Worm (Caenorhabditis elegans) whole organism, L3 larva: Measurements from ENCODE around the gene nccd-1.

ENCODE experiments used
- aly-2 ChIP-seq: fragments of 150-350 bp; optimal IDR thresholded peaks from 2 replicates; lab custom pipeline; 2014; ENCODE audit warnings: missing biosample characterization, missing genetic modification characterization
- ama-1 ChIP-seq: fragments of 150-350 bp; optimal IDR thresholded peaks from 2 replicates; lab custom pipeline; 2018
- ceh-28 ChIP-seq: fragments of 150-350 bp; optimal IDR thresholded peaks from 2 replicates; lab custom pipeline; 2014; ENCODE audit warnings: missing biosample characterization, missing genetic modification reagents, missing genetic modification characterization
- ceh-82 ChIP-seq: fragments of 150-350 bp; optimal IDR thresholded peaks from 2 replicates; lab custom pipeline; 2014; ENCODE audit warnings: missing biosample characterization, missing genetic modification characterization
- egl-27 ChIP-seq: sonication (generic microtip); optimal IDR thresholded peaks from 4 replicates; lab custom pipeline; 2017; ENCODE audit warnings: missing biosample characterization, missing genetic modification reagents, missing genetic modification characterization
- egl-5 ChIP-seq: fragments of 150-350 bp; optimal IDR thresholded peaks from 2 replicates; lab custom pipeline; 2017; ENCODE audit warnings: missing biosample characterization, missing genetic modification reagents, missing genetic modification characterization, inconsistent platforms
- elt-1 ChIP-seq: fragments of 150-350 bp; optimal IDR thresholded peaks from 2 replicates; lab custom pipeline; 2014; ENCODE audit warnings: missing biosample characterization, missing genetic modification characterization
- elt-2 ChIP-seq: sonication (generic microtip); optimal IDR thresholded peaks from 2 replicates; lab custom pipeline; 2016; ENCODE audit warnings: missing genetic modification reagents, mild to moderate bottlenecking, missing genetic modification characterization, missing compliant biosample characterization
- eor-1 ChIP-seq, 2 experiments: fragments of 150-350 bp; optimal IDR thresholded peaks; 2 replicates each; lab custom pipeline; 2014 to 2018; ENCODE audit warnings: missing biosample characterization in 2 of 2, missing genetic modification characterization in 2 of 2
- fkh-10 ChIP-seq: sonication (generic microtip); optimal IDR thresholded peaks from 2 replicates; lab custom pipeline; 2017; ENCODE audit warnings: missing biosample characterization, missing genetic modification reagents, missing genetic modification characterization
- fkh-2 ChIP-seq: fragments of 150-350 bp; optimal IDR thresholded peaks from 2 replicates; lab custom pipeline; 2014; ENCODE audit warnings: missing biosample characterization, missing genetic modification reagents, missing genetic modification characterization
- hmg-11 ChIP-seq: sonication (generic microtip); optimal IDR thresholded peaks from 2 replicates; lab custom pipeline; 2016; ENCODE audit warnings: missing genetic modification characterization, missing compliant biosample characterization
- lin-15B ChIP-seq: fragments of 150-350 bp; optimal IDR thresholded peaks from 2 replicates; lab custom pipeline; 2014; ENCODE audit warnings: missing biosample characterization, missing genetic modification characterization
- lsy-12 ChIP-seq: sonication (generic microtip); optimal IDR thresholded peaks from 2 replicates; lab custom pipeline; 2016; ENCODE audit warnings: mild to moderate bottlenecking, missing genetic modification characterization, missing compliant biosample characterization
- mdl-1 ChIP-seq: fragments of 150-350 bp; optimal IDR thresholded peaks from 2 replicates; lab custom pipeline; 2014; ENCODE audit warnings: missing biosample characterization, missing genetic modification characterization
- mml-1 ChIP-seq: fragments of 150-350 bp; sonication (generic microtip); optimal IDR thresholded peaks from 3 replicates; lab custom pipeline; 2014; ENCODE audit warnings: missing biosample characterization, missing genetic modification characterization
- nfya-1 ChIP-seq: sonication (generic microtip); optimal IDR thresholded peaks from 2 replicates; lab custom pipeline; 2017; ENCODE audit warnings: missing genetic modification characterization, mild to moderate bottlenecking, missing compliant biosample characterization, antibody characterized with exemption, moderate library complexity; ENCODE audit not compliant: insufficient read depth
- nhr-11 ChIP-seq: fragments of 150-350 bp; optimal IDR thresholded peaks from 2 replicates; lab custom pipeline; 2014; ENCODE audit warnings: missing biosample characterization, missing genetic modification characterization
- nhr-12 ChIP-seq: fragments of 150-350 bp; optimal IDR thresholded peaks from 2 replicates; lab custom pipeline; 2014; ENCODE audit warnings: missing biosample characterization, missing genetic modification characterization
- nhr-237 ChIP-seq: fragments of 150-350 bp; optimal IDR thresholded peaks from 2 replicates; lab custom pipeline; 2014; ENCODE audit warnings: missing biosample characterization, missing genetic modification characterization
- nhr-25 ChIP-seq: sonication (generic microtip); optimal IDR thresholded peaks from 2 replicates; lab custom pipeline; 2017; ENCODE audit warnings: missing biosample characterization, missing genetic modification characterization
- nhr-28 ChIP-seq: fragments of 150-350 bp; optimal IDR thresholded peaks from 2 replicates; lab custom pipeline; 2014; ENCODE audit warnings: missing biosample characterization, missing genetic modification characterization
- nhr-43 ChIP-seq: sonication (generic microtip); optimal IDR thresholded peaks from 2 replicates; lab custom pipeline; 2016; ENCODE audit warnings: mild to moderate bottlenecking, missing genetic modification characterization, missing compliant biosample characterization; ENCODE audit not compliant: poor library complexity, severe bottlenecking
- nhr-76 ChIP-seq: fragments of 150-350 bp; sonication (generic microtip); optimal IDR thresholded peaks from 5 replicates; lab custom pipeline; 2014; ENCODE audit warnings: missing biosample characterization, missing genetic modification characterization
- nhr-77 ChIP-seq: fragments of 150-350 bp; optimal IDR thresholded peaks from 2 replicates; lab custom pipeline; 2014; ENCODE audit warnings: missing biosample characterization, missing genetic modification characterization
- pqm-1 ChIP-seq: fragments of 150-350 bp; optimal IDR thresholded peaks from 2 replicates; lab custom pipeline; 2017; ENCODE audit warnings: missing biosample characterization, missing genetic modification characterization, inconsistent platforms
- sea-2 ChIP-seq: fragments of 150-350 bp; sonication (generic microtip); optimal IDR thresholded peaks from 4 replicates; lab custom pipeline; 2014; ENCODE audit warnings: missing biosample characterization, missing genetic modification reagents, missing genetic modification characterization
- skn-1 ChIP-seq: fragments of 150-350 bp; optimal IDR thresholded peaks from 2 replicates; lab custom pipeline; 2014; ENCODE audit warnings: missing biosample characterization, missing genetic modification characterization
- snpc-4 ChIP-seq: fragments of 150-350 bp; optimal IDR thresholded peaks from 2 replicates; lab custom pipeline; 2014; ENCODE audit warnings: missing biosample characterization, missing genetic modification characterization
- tbx-2 ChIP-seq: sonication (generic microtip); optimal IDR thresholded peaks from 2 replicates; lab custom pipeline; 2016; ENCODE audit warnings: mild to moderate bottlenecking, missing genetic modification characterization, missing compliant biosample characterization
- unc-39 ChIP-seq: sonication (generic microtip); optimal IDR thresholded peaks from 4 replicates; lab custom pipeline; 2017; ENCODE audit warnings: missing biosample characterization, missing genetic modification characterization
- zag-1 ChIP-seq: fragments of 150-350 bp; optimal IDR thresholded peaks from 2 replicates; lab custom pipeline; 2014; ENCODE audit warnings: missing biosample characterization, missing genetic modification characterization
- ztf-11 ChIP-seq: fragments of 150-350 bp; optimal IDR thresholded peaks from 2 replicates; lab custom pipeline; 2014; ENCODE audit warnings: missing biosample characterization, missing genetic modification characterization
- ztf-4 ChIP-seq: fragments of 150-350 bp; optimal IDR thresholded peaks from 2 replicates; lab custom pipeline; 2014; ENCODE audit warnings: missing biosample characterization, missing genetic modification characterization

nccd-1 gene

DNA sequence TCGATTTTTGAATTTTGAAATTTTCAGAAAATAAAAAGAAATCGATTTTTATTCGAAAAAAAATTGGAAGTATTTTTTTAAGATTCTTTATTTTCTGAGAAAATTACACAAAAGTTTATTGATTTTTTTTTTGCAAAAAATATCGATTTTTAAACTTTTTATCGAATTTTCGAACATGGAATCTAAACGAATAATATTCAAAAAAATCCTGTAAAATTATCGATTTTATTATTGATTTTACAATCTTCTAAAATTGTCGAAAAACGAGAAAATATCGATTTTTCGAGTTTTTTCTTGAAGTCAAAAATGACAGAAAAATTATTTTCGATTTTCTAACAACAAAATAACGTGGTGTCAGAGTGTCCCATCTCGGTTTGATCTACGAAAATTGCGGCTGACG lies 17.2 kb downstream of the nccd-1 start:
- TF ChIP-seq fkh-10 (no peak), ceh-28 (tag; lab: Kevin White, UChicago) (peak; percentile 90)

DNA sequence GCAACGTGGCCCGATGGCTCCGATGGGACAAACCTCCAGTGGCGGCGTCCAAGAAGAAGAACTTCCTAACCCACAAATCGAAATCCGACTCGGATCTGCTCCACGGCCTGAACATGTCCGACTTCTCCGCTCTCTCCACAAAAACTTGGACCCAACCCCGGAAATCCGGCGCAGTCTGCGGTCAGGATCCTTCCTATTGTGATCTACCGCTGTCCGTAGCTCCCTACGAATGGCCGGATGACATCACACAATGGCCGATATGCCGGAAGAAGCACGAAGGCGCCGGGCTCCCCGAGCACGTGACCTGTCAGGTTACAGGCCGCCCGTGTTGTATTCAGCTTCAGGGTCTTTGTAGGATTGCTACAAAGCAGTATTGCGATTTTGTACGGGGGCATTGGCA lies 21.8 kb downstream of the nccd-1 start:
- TF ChIP-seq nhr-25 (tag; lab: Kevin White, UChicago), result no peak
- no peak for TF ChIP-seq ama-1 (lab: Kevin White, UChicago)
- TF ChIP-seq, all 47 proteins: peak for 0

DNA sequence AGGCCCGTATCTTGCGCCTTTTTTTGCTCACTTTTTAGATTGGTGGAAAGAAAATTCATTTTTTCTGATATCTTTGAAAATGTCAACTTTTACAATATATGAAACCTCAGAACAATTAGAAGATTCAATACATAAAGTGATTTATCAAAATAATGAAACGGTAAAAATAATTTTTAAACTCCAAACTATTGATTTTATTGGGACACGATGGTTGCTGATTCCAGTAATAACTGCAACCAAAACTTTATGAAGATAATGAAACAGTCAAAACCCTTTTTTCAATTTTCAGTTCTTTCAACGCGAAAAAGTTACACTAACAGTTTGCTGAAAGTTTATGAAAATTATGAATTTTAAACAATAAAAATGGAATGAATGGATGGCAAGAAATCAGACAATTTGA lies 32.5 kb downstream of the nccd-1 start:
- TF ChIP-seq nhr-77 (tag; lab: Kevin White, UChicago), result no peak

DNA sequence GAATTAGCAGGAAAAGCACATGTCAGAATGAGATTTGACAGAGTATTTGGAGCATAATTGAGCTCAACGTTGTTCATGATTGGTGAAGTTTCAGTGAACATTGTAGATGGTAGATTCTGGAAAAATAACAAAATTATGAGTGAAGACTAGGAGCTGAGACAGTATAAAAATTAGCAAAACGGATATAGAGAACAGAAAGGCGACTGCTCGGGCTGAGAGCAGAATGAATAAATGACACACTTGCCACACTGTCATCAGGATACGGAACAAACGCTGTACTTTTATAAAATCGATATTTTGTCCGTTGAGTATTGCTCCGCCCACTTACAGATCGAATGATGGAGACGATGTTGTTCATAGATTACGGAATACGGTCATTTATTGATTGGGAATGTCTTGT lies 36.5 kb downstream of the nccd-1 start, which contains the start of gene dct-13:
dct-13 (minus strand) TSS at position 101 of the 400 bp plus-strand sequence.
- TF ChIP-seq nhr-25 (tag; lab: Kevin White, UChicago), result no peak
- TF ChIP-seq nhr-12 (tag; lab: Kevin White, UChicago), result no peak
- TF ChIP-seq hmg-11, result no peak
- no peak for TF ChIP-seq tbx-2 (tag; lab: Kevin White, UChicago)
- no peak for TF ChIP-seq zag-1 (tag; lab: Kevin White, UChicago)
- TF ChIP-seq ceh-82 (tag; lab: Kevin White, UChicago), result no peak
- no peak for TF ChIP-seq elt-1 (tag; lab: Kevin White, UChicago)
- TF ChIP-seq egl-27, result no peak
- no peak for TF ChIP-seq ztf-11 (tag; lab: Kevin White, UChicago)
- TF ChIP-seq nfya-1 (tag; lab: Kevin White, UChicago), result no peak
- TF ChIP-seq skn-1 (tag; lab: Kevin White, UChicago), result no peak
- TF ChIP-seq ceh-28 (tag; lab: Kevin White, UChicago), result no peak
- TF ChIP-seq elt-2 (tag; lab: Kevin White, UChicago), result no peak
- no peak for TF ChIP-seq unc-39
- TF ChIP-seq eor-1 (tag; optimal IDR thresholded peaks at IDR 0.05; lab: Kevin White, UChicago), result no peak
- no peak for TF ChIP-seq fkh-10
- TF ChIP-seq snpc-4 (tag; lab: Kevin White, UChicago), result no peak
- no peak for TF ChIP-seq aly-2

DNA sequence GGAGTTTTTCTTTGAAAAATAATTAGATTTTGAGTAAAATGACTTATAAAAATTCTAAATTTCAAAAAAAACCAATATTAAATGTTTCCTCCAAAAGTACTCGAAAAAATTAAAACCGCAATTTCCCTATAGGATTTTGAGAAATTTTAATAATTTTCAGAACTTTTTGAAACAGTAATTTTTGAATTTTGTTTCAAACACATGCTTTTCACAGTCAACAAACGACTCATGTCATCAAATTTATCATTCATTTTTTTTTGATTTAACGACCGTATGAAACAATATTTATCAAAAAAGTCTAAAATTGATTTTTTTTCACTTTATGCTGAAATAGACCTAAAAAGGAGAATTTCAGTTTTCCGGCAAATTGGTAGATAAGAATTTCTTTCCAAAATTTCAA lies 38.1 kb downstream of the nccd-1 start:
- TF ChIP-seq lsy-12 (tag; lab: Kevin White, UChicago), result no peak
- TF ChIP-seq unc-39, result no peak
- no peak for TF ChIP-seq ztf-4 (tag; lab: Kevin White, UChicago)
- no peak for TF ChIP-seq nfya-1 (tag; lab: Kevin White, UChicago)
- no peak for TF ChIP-seq ama-1 (lab: Kevin White, UChicago)
- TF ChIP-seq nhr-76 (tag; lab: Kevin White, UChicago), result no peak
- TF ChIP-seq nhr-237 (tag; lab: Kevin White, UChicago), result no peak
- no peak for TF ChIP-seq nhr-77 (tag; lab: Kevin White, UChicago)
- no peak for TF ChIP-seq sea-2 (GFP tag; lab: Kevin White, UChicago)
- TF ChIP-seq pqm-1, result no peak
- TF ChIP-seq fkh-10, result no peak
- no peak for TF ChIP-seq egl-5 (tag; lab: Kevin White, UChicago)
- no peak for TF ChIP-seq skn-1 (tag; lab: Kevin White, UChicago)
- TF ChIP-seq nhr-43, result no peak
- TF ChIP-seq elt-1 (tag; lab: Kevin White, UChicago), result no peak
- TF ChIP-seq fkh-2, result no peak
- TF ChIP-seq, all 47 proteins: peak for 0

DNA sequence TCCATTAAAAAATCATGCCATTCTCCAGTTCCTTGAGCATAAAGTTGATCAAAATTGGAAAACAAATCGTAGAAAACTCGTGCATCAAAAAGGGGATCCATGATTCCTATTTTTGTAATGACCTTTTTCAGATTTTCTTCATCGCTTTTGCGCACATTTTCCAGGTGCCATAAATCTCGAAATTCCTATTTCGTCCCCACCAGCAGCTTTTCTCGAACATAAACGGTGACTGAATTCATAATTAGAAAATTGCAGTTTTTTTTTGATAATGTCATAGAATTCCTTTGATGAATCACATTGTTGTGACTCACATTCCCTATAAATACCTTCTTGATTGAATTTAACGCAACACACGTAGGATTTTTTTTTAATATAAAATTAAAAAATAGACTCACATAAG lies 42.0 kb downstream of the nccd-1 start, which contains the start of gene nhr-229:
nhr-229 (minus strand) TSS at position 101 of the 400 bp plus-strand sequence.
- no peak for TF ChIP-seq lin-15B (tag; lab: Kevin White, UChicago)
- no peak for TF ChIP-seq mdl-1
- TF ChIP-seq ama-1 (lab: Kevin White, UChicago), result no peak
- TF ChIP-seq mml-1 (tag; lab: Kevin White, UChicago), result no peak
- TF ChIP-seq nhr-12 (tag; lab: Kevin White, UChicago), result no peak
- no peak for TF ChIP-seq egl-27
- no peak for TF ChIP-seq elt-1 (tag; lab: Kevin White, UChicago)
- no peak for TF ChIP-seq lsy-12 (tag; lab: Kevin White, UChicago)
- TF ChIP-seq tbx-2 (tag; lab: Kevin White, UChicago), result no peak
- TF ChIP-seq nhr-11 (tag; lab: Kevin White, UChicago), result no peak
- no peak for TF ChIP-seq nhr-28
- TF ChIP-seq hmg-11, result no peak
- TF ChIP-seq snpc-4 (tag; lab: Kevin White, UChicago), result no peak
